Fruit fly (Drosophila melanogaster) whole organism, embryonic: Measurements from ENCODE around the gene CG11560.

ENCODE experiments used
- Antp ChIP-seq: fragments of 200-800 bp; sonication (Bioruptor generic); optimal IDR thresholded peaks from 3 replicates; lab custom pipeline; 2016; ENCODE audit warnings: missing biosample characterization, missing genetic modification characterization
- ara ChIP-seq: fragments of 200-800 bp; sonication (Bioruptor generic); IDR thresholded peaks from 2 replicates; pipeline ENCODE4 v1.3.6; 2022; ENCODE audit warnings: missing biosample characterization, missing genetic modification characterization

DNA sequence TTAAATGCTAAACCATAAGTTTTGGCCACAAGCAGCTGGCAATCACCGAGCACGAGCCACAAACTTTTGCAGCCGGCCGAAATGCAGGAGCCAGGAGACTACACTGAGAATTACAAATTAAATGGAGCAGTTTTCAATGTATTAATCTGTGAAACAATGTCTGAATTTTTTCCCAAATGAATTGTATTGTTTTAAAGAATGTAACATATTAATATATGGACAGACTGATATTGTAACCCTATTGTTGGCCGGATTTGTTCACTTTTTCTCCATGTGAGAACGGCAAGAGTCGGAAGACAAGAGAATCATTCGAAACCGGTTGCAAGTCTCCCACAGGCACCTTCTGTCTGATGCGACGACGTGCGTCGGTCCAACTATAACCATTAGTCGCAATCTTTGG is 4.7 kb upstream of the CG11560 start:
- no peak for TF ChIP-seq ara
- no peak for TF ChIP-seq Antp
